Fruit fly (Drosophila melanogaster) whole organism, embryonic: Measurements from ENCODE around the gene CG17717.
A peak's percentile ranks its signal among the peaks of the same experiment; 100 is the strongest.

Source experiments
- Blimp-1 ChIP-seq: fragments of 200-800 bp; sonication (Bioruptor generic); optimal IDR thresholded peaks from 3 replicates; lab custom pipeline; 2018; ENCODE audit warnings: missing biosample characterization, missing genetic modification characterization, mild to moderate bottlenecking, moderate library complexity, missing genetic modification reagents
- CG11093 ChIP-seq: fragments of 200-800 bp; sonication (Bioruptor generic); IDR thresholded peaks from 3 replicates; pipeline ENCODE4 v1.3.6; 2022; ENCODE audit warnings: missing biosample characterization, missing genetic modification characterization
- CG11560 ChIP-seq: fragments of 200-800 bp; sonication (Bioruptor generic); IDR thresholded peaks from 3 replicates; pipeline ENCODE4 v1.3.6; 2022; ENCODE audit warnings: missing biosample characterization, missing genetic modification characterization
- CG12104 ChIP-seq: fragments of 200-800 bp; sonication (Bioruptor generic); optimal IDR thresholded peaks from 3 replicates; lab custom pipeline; 2016; ENCODE audit warnings: missing biosample characterization, missing genetic modification characterization
- CG16813 ChIP-seq: fragments of 200-800 bp; sonication (Bioruptor generic); IDR thresholded peaks from 3 replicates; pipeline ENCODE4 v1.3.6; 2022; ENCODE audit warnings: missing biosample characterization, missing genetic modification characterization; ENCODE audit not compliant: partially characterized antibody
- CG17328 ChIP-seq: fragments of 200-800 bp; sonication (Bioruptor generic); IDR thresholded peaks from 2 replicates; pipeline ENCODE4 v1.3.6; 2022; ENCODE audit warnings: missing biosample characterization, missing genetic modification characterization
- CG17359 ChIP-seq: fragments of 200-800 bp; sonication (Bioruptor generic); optimal IDR thresholded peaks from 3 replicates; lab custom pipeline; 2018; ENCODE audit warnings: missing biosample characterization, mild to moderate bottlenecking, missing genetic modification characterization, moderate library complexity
- CG17385 ChIP-seq: fragments of 200-800 bp; sonication (Bioruptor generic); optimal IDR thresholded peaks from 3 replicates; lab custom pipeline; 2018; ENCODE audit warnings: missing biosample characterization, mild to moderate bottlenecking, missing genetic modification characterization
- CG2199 ChIP-seq: fragments of 200-800 bp; sonication (Bioruptor generic); IDR thresholded peaks from 3 replicates; pipeline ENCODE4 v1.3.6; 2022; ENCODE audit warnings: missing biosample characterization, missing genetic modification characterization
- CG3838 ChIP-seq: fragments of 200-800 bp; sonication (Bioruptor generic); optimal IDR thresholded peaks from 3 replicates; lab custom pipeline; 2016; ENCODE audit warnings: missing biosample characterization, missing genetic modification characterization
- CG6683 ChIP-seq: fragments of 200-800 bp; sonication (Bioruptor generic); optimal IDR thresholded peaks from 2 replicates; lab custom pipeline; 2017; ENCODE audit warnings: missing biosample characterization, mild to moderate bottlenecking, missing genetic modification characterization, missing genetic modification reagents
- CG6765 ChIP-seq: fragments of 200-800 bp; sonication (Bioruptor generic); optimal IDR thresholded peaks from 3 replicates; lab custom pipeline; 2017; ENCODE audit warnings: missing biosample characterization, mild to moderate bottlenecking, missing genetic modification characterization
- CG7745 ChIP-seq: fragments of 200-800 bp; sonication (Bioruptor generic); optimal IDR thresholded peaks from 2 replicates; lab custom pipeline; 2018; ENCODE audit warnings: missing biosample characterization, mild to moderate bottlenecking, missing genetic modification characterization, moderate library complexity
- CG7987 ChIP-seq: fragments of 200-800 bp; sonication (Bioruptor generic); optimal IDR thresholded peaks from 2 replicates; lab custom pipeline; 2018; ENCODE audit warnings: missing biosample characterization, mild to moderate bottlenecking, missing genetic modification characterization, moderate library complexity
- CG8359 ChIP-seq: fragments of 200-800 bp; sonication (Bioruptor generic); optimal IDR thresholded peaks from 2 replicates; lab custom pipeline; 2017; ENCODE audit warnings: missing biosample characterization, mild to moderate bottlenecking, missing genetic modification characterization, borderline replicate concordance
- CG8478 ChIP-seq: fragments of >200 bp; optimal IDR thresholded peaks from 2 replicates; lab custom pipeline; 2018
- Doc2 ChIP-seq: fragments of 200-800 bp; sonication (Bioruptor generic); IDR thresholded peaks from 2 replicates; pipeline ENCODE4 v1.3.6; 2022; ENCODE audit warnings: missing biosample characterization, missing genetic modification characterization
- Dref ChIP-seq: fragments of 200-800 bp; sonication (Bioruptor generic); IDR thresholded peaks from 2 replicates; pipeline ENCODE4 v1.3.6; 2022; ENCODE audit warnings: missing biosample characterization, missing genetic modification characterization
- Ets65A ChIP-seq: fragments of 200-800 bp; sonication (Bioruptor generic); peaks from one replicate; lab custom pipeline; 2016; ENCODE audit warnings: missing biosample characterization, missing genetic modification characterization
- HLH54F ChIP-seq: fragments of 200-800 bp; sonication (Bioruptor generic); optimal IDR thresholded peaks from 3 replicates; lab custom pipeline; 2016; ENCODE audit warnings: missing biosample characterization, missing genetic modification characterization
- Lim3 ChIP-seq: fragments of 200-800 bp; sonication (Bioruptor generic); IDR thresholded peaks from 2 replicates; pipeline ENCODE4 v1.3.6; 2022; ENCODE audit warnings: missing biosample characterization, missing genetic modification characterization
- MTF-1 ChIP-seq: fragments of 200-800 bp; sonication (Bioruptor generic); optimal IDR thresholded peaks from 2 replicates; lab custom pipeline; 2018; ENCODE audit warnings: missing biosample characterization, mild to moderate bottlenecking, missing genetic modification characterization, borderline replicate concordance
- PHDP ChIP-seq: fragments of 200-800 bp; sonication (Bioruptor generic); optimal IDR thresholded peaks from 3 replicates; lab custom pipeline; 2018; ENCODE audit warnings: missing biosample characterization, mild to moderate bottlenecking, missing genetic modification characterization, moderate library complexity
- Ptx1 ChIP-seq: fragments of 200-800 bp; sonication (Bioruptor generic); IDR thresholded peaks from 2 replicates; pipeline ENCODE4 v1.3.6; 2022; ENCODE audit warnings: missing biosample characterization, missing genetic modification characterization
- Sin3A ChIP-seq: fragments of >200 bp; optimal IDR thresholded peaks from 2 replicates; lab custom pipeline; 2018
- TFAM ChIP-seq: fragments of 200-800 bp; sonication (Bioruptor generic); optimal IDR thresholded peaks from 2 replicates; lab custom pipeline; 2017; ENCODE audit warnings: missing biosample characterization, missing genetic modification characterization, inconsistent platforms
- Xrp1 ChIP-seq: fragments of 200-800 bp; sonication (Bioruptor generic); IDR thresholded peaks from 2 replicates; pipeline ENCODE4 v1.3.6; 2022; ENCODE audit warnings: missing biosample characterization, missing genetic modification characterization
- br ChIP-seq: fragments of >200 bp; optimal IDR thresholded peaks from 2 replicates; lab custom pipeline; 2017
- bsh ChIP-seq, 2 experiments: fragments of 200-800 bp; sonication (Bioruptor generic); optimal IDR thresholded peaks; 2 replicates each; lab custom pipeline; 2017 to 2018; ENCODE audit warnings: mild to moderate bottlenecking in 2 of 2, missing biosample characterization in 2 of 2, missing genetic modification characterization in 2 of 2, moderate library complexity in 1 of 2
- cad ChIP-seq: fragments of >200 bp; optimal IDR thresholded peaks from 2 replicates; lab custom pipeline; 2017; ENCODE audit warnings: missing biosample characterization, missing genetic modification characterization
- dmrt99B ChIP-seq: fragments of 200-800 bp; sonication (Bioruptor generic); optimal IDR thresholded peaks from 2 replicates; lab custom pipeline; 2018; ENCODE audit warnings: missing biosample characterization, mild to moderate bottlenecking, missing genetic modification characterization, moderate library complexity
- dpn ChIP-seq, 2 experiments: fragments of 200-800 bp; sonication (Bioruptor generic); optimal IDR thresholded peaks; 3 replicates each; lab custom pipeline; 2016; ENCODE audit warnings: missing biosample characterization in 2 of 2, missing genetic modification characterization in 2 of 2
- fd96Cb ChIP-seq: fragments of 200-800 bp; sonication (Bioruptor generic); optimal IDR thresholded peaks from 2 replicates; lab custom pipeline; 2018; ENCODE audit warnings: missing biosample characterization, mild to moderate bottlenecking, missing genetic modification characterization, moderate library complexity
- fru ChIP-seq: fragments of >200 bp; optimal IDR thresholded peaks from 2 replicates; lab custom pipeline; 2017
- her ChIP-seq: fragments of 200-800 bp; sonication (Bioruptor generic); optimal IDR thresholded peaks from 2 replicates; lab custom pipeline; 2016; ENCODE audit warnings: missing biosample characterization, missing genetic modification characterization
- kay ChIP-seq: fragments of 200-800 bp; sonication (Bioruptor generic); optimal IDR thresholded peaks from 2 replicates; lab custom pipeline; 2016; ENCODE audit warnings: missing biosample characterization, missing genetic modification characterization
- lilli ChIP-seq: fragments of 200-800 bp; sonication (Bioruptor generic); optimal IDR thresholded peaks from 3 replicates; lab custom pipeline; 2016; ENCODE audit warnings: missing biosample characterization, missing genetic modification characterization
- mld ChIP-seq: fragments of 200-800 bp; sonication (Bioruptor generic); IDR thresholded peaks from 3 replicates; pipeline ENCODE4 v1.3.6; 2022; ENCODE audit warnings: missing biosample characterization, missing genetic modification characterization; ENCODE audit not compliant: partially characterized antibody
- nmo ChIP-seq: fragments of 200-800 bp; sonication (Bioruptor generic); optimal IDR thresholded peaks from 2 replicates; lab custom pipeline; 2018; ENCODE audit warnings: missing biosample characterization, mild to moderate bottlenecking, missing genetic modification characterization, moderate library complexity
- org-1 ChIP-seq: fragments of 200-800 bp; sonication (Bioruptor generic); optimal IDR thresholded peaks from 2 replicates; lab custom pipeline; 2017; ENCODE audit warnings: missing biosample characterization, missing genetic modification characterization
- pnt ChIP-seq: fragments of 200-800 bp; sonication (Bioruptor generic); optimal IDR thresholded peaks from 3 replicates; lab custom pipeline; 2016; ENCODE audit warnings: missing biosample characterization, missing genetic modification characterization
- prd ChIP-seq, 3 experiments: fragments of >200 bp in 2 of 3; fragments of 200-800 bp in 1 of 3; sonication (Bioruptor generic) in 1 of 3; optimal IDR thresholded peaks in 2 of 3; IDR thresholded peaks in 1 of 3; 2 replicates in 2 of 3; 3 replicates in 1 of 3; pipeline versions ENCODE4 v1.3.6 to Lab custom; 2017 to 2022; ENCODE audit warnings: missing biosample characterization in 1 of 3, missing genetic modification characterization in 1 of 3
- rib ChIP-seq: fragments of 200-800 bp; sonication (Bioruptor generic); IDR thresholded peaks from 2 replicates; pipeline ENCODE4 v1.3.6; 2022; ENCODE audit warnings: missing biosample characterization, missing genetic modification characterization
- run ChIP-seq: fragments of 200-800 bp; sonication (Bioruptor generic); optimal IDR thresholded peaks from 3 replicates; lab custom pipeline; 2018; ENCODE audit warnings: missing biosample characterization, mild to moderate bottlenecking, missing genetic modification characterization
- sd ChIP-seq: fragments of 200-800 bp; sonication (Bioruptor generic); optimal IDR thresholded peaks from 3 replicates; lab custom pipeline; 2018; ENCODE audit warnings: missing biosample characterization, mild to moderate bottlenecking, missing genetic modification characterization, moderate library complexity
- sens-2 ChIP-seq: fragments of 200-800 bp; sonication (Bioruptor generic); IDR thresholded peaks from 2 replicates; pipeline ENCODE4 v1.3.6; 2022; ENCODE audit warnings: missing biosample characterization, missing genetic modification characterization
- slbo ChIP-seq: fragments of 200-800 bp; sonication (Bioruptor generic); IDR thresholded peaks from 2 replicates; pipeline ENCODE4 v1.3.6; 2022; ENCODE audit warnings: missing biosample characterization, missing genetic modification characterization
- stc ChIP-seq: fragments of 200-800 bp; sonication (Bioruptor generic); IDR thresholded peaks from 2 replicates; pipeline ENCODE4 v1.3.6; 2022; ENCODE audit warnings: missing biosample characterization, missing genetic modification characterization
- stwl ChIP-seq: fragments of 200-800 bp; sonication (Bioruptor generic); optimal IDR thresholded peaks from 3 replicates; lab custom pipeline; 2018; ENCODE audit warnings: missing biosample characterization, mild to moderate bottlenecking, missing genetic modification characterization, moderate library complexity
- tx ChIP-seq: fragments of 200-800 bp; sonication (Bioruptor generic); optimal IDR thresholded peaks from 2 replicates; lab custom pipeline; 2016; ENCODE audit warnings: missing biosample characterization, missing genetic modification characterization
- zen2 ChIP-seq: fragments of 200-800 bp; sonication (Bioruptor generic); IDR thresholded peaks from 3 replicates; pipeline ENCODE4 v1.3.6; 2022; ENCODE audit warnings: missing biosample characterization, missing genetic modification characterization; ENCODE audit not compliant: partially characterized antibody
- zfh2 ChIP-seq: fragments of 200-800 bp; sonication (Bioruptor generic); optimal IDR thresholded peaks from 2 replicates; lab custom pipeline; 2016; ENCODE audit warnings: missing biosample characterization, missing genetic modification characterization

CG17717 gene

dm6 chrX:6601144-6601543 lies 12.1 kb downstream of the CG17717 start (continued):
- TF ChIP-seq Dref (GFP tag; lab: Robert Waterston, UW), result no peak
- no peak for TF ChIP-seq CG7987
- TF ChIP-seq run (tag; lab: Kevin White, UChicago), result no peak
- TF ChIP-seq prd (optimal IDR thresholded peaks at IDR 0.05; lab: Kevin White, UChicago), result no peak
- peak; percentile 53; the same call in 1 of the 3 replicates for TF ChIP-seq prd (GFP tag; IDR thresholded peaks at IDR 0.05; lab: Robert Waterston, UW)
- no peak for TF ChIP-seq lilli (GFP tag; lab: Kevin White, UChicago)
- no peak for TF ChIP-seq Lim3 (GFP tag; lab: Robert Waterston, UW)
- no peak for TF ChIP-seq Blimp-1
- TF ChIP-seq kay (GFP tag; lab: Kevin White, UChicago), result no peak
- TF ChIP-seq CG17385 (GFP tag; lab: Kevin White, UChicago), result no peak
- TF ChIP-seq pnt (GFP tag; lab: Kevin White, UChicago), result no peak
- no peak for TF ChIP-seq Sin3A (lab: Kevin White, UChicago)
- no peak for TF ChIP-seq CG7745 (tag; lab: Kevin White, UChicago)
- no peak for TF ChIP-seq CG12104 (GFP tag; lab: Kevin White, UChicago)
- TF ChIP-seq stc (GFP tag; lab: Robert Waterston, UW), result 0 out of 2 replicates have a peak, but pooled peaks have one; percentile 17
- no peak for TF ChIP-seq her (GFP tag; lab: Kevin White, UChicago)
- TF ChIP-seq CG2199, result no peak
- TF ChIP-seq sens-2 (GFP tag; lab: Robert Waterston, UW), result no peak
- TF ChIP-seq dpn (GFP tag; optimal IDR thresholded peaks at IDR 0.05; lab: Kevin White, UChicago), result peak in 1 of 2 experiments; percentile 7
- TF ChIP-seq HLH54F (GFP tag; lab: Kevin White, UChicago), result no peak
- TF ChIP-seq TFAM (GFP tag; lab: Kevin White, UChicago), result no peak
- TF ChIP-seq rib (GFP tag; lab: Robert Waterston, UW), result no peak
- no peak for TF ChIP-seq CG11093 (GFP tag; lab: Robert Waterston, UW)
- TF ChIP-seq fd96Cb, result no peak
- TF ChIP-seq Ptx1, result peak; percentile 10; the same call in 1 of the 2 replicates
- TF ChIP-seq CG16813 (GFP tag; lab: Robert Waterston, UW), result no peak
- TF ChIP-seq PHDP, result no peak
- TF ChIP-seq org-1 (GFP tag; lab: Kevin White, UChicago), result no peak
- no peak for TF ChIP-seq CG6683 (GFP tag; lab: Kevin White, UChicago)
- no peak for TF ChIP-seq Ets65A (GFP tag; lab: Kevin White, UChicago)
- no peak for TF ChIP-seq CG17359
- no peak for TF ChIP-seq cad
- TF ChIP-seq Doc2, result no peak
- TF ChIP-seq slbo (GFP tag; lab: Robert Waterston, UW), result 0 out of 2 replicates have a peak, but pooled peaks have one; percentile 23
- no peak for TF ChIP-seq MTF-1 (GFP tag; lab: Kevin White, UChicago)
- no peak for TF ChIP-seq zfh2 (GFP tag; lab: Kevin White, UChicago)
- no peak for TF ChIP-seq fru (lab: Kevin White, UChicago)
- TF ChIP-seq tx (GFP tag; lab: Kevin White, UChicago), result no peak
- TF ChIP-seq br (lab: Kevin White, UChicago), result no peak
- TF ChIP-seq CG8359 (GFP tag; lab: Kevin White, UChicago), result no peak
- peak; percentile 52; the same call in 1 of the 2 replicates for TF ChIP-seq Xrp1
- TF ChIP-seq dmrt99B (tag; lab: Kevin White, UChicago), result no peak
- TF ChIP-seq sd (tag; lab: Kevin White, UChicago), result no peak
- 0 out of 2 replicates have a peak, but pooled peaks have one; percentile 27 for TF ChIP-seq CG17328 (GFP tag; lab: Robert Waterston, UW)
- no peak for TF ChIP-seq CG8478
- TF ChIP-seq stwl (tag; lab: Kevin White, UChicago), result no peak
- no peak for TF ChIP-seq CG3838 (GFP tag; lab: Kevin White, UChicago)
- no peak for TF ChIP-seq zen2 (GFP tag; lab: Robert Waterston, UW)
- TF ChIP-seq bsh (GFP tag; optimal IDR thresholded peaks at IDR 0.05; lab: Kevin White, UChicago), result peak in 1 of 2 experiments; percentile 27
- TF ChIP-seq CG6765 (GFP tag; lab: Kevin White, UChicago), result no peak
- no peak for TF ChIP-seq CG11560
- no peak for TF ChIP-seq nmo (GFP tag; lab: Kevin White, UChicago)
- TF ChIP-seq mld (GFP tag; lab: Robert Waterston, UW), result no peak
